Fruit fly (Drosophila melanogaster) whole organism, wandering third instar larva: ENCODE results near the gene CG44838.

Experiments used
- Abd-B ChIP-seq: fragments of >200 bp; optimal IDR thresholded peaks from 2 replicates; lab custom pipeline; 2017; ENCODE audit warnings: missing biosample characterization, missing genetic modification characterization
- Myc ChIP-seq: fragments of >200 bp; optimal IDR thresholded peaks from 2 replicates; lab custom pipeline; 2017
- Sp1 ChIP-seq: fragments of 200-800 bp; sonication (Bioruptor generic); optimal IDR thresholded peaks from 3 replicates; lab custom pipeline; 2019; ENCODE audit warnings: missing biosample characterization, mild to moderate bottlenecking, missing genetic modification characterization, moderate library complexity
- br ChIP-seq: fragments of 200-800 bp; sonication (Bioruptor generic); optimal IDR thresholded peaks from 2 replicates; lab custom pipeline; 2016; ENCODE audit warnings: missing biosample characterization, missing genetic modification characterization
- dmrt93B ChIP-seq: fragments of 200-800 bp; sonication (Bioruptor generic); optimal IDR thresholded peaks from 2 replicates; lab custom pipeline; 2018; ENCODE audit warnings: missing biosample characterization, mild to moderate bottlenecking, missing genetic modification characterization
- pan ChIP-seq: fragments of >200 bp; optimal IDR thresholded peaks from 2 replicates; lab custom pipeline; 2017
- psq ChIP-seq: fragments of 200-800 bp; sonication (Bioruptor generic); optimal IDR thresholded peaks from 3 replicates; lab custom pipeline; 2017; ENCODE audit warnings: missing biosample characterization, mild to moderate bottlenecking, missing genetic modification characterization, moderate library complexity
- rgr ChIP-seq: fragments of 200-800 bp; sonication (Bioruptor generic); optimal IDR thresholded peaks from 3 replicates; lab custom pipeline; 2016; ENCODE audit warnings: missing biosample characterization, mild to moderate bottlenecking, missing genetic modification characterization

- TF ChIP-seq psq (GFP tag; lab: Kevin White, UChicago) (no peak), dmrt93B (no peak), pan (lab: Kevin White, UChicago) (no peak), rgr (GFP tag; lab: Kevin White, UChicago) (no peak), Myc (lab: Kevin White, UChicago) (no peak), br (GFP tag; lab: Kevin White, UChicago) (no peak), Sp1 (GFP tag; lab: Kevin White, UChicago) (no peak), Abd-B (no peak)
Observed at dm6 chr3L:9466595-9466994, 5.7 kb downstream of the CG44838 start.
